Worm (Caenorhabditis elegans) whole organism, L4 larva: ENCODE data around the gene C30G12.1.
A peak's percentile ranks its signal among the peaks of the same experiment; 100 is the strongest.

Experiments used
- F37D6.2 ChIP-seq: sonication (generic microtip); optimal IDR thresholded peaks from 2 replicates; lab custom pipeline; 2016; ENCODE audit warnings: mild to moderate bottlenecking, missing genetic modification characterization, missing compliant biosample characterization
- R02D3.7 ChIP-seq: fragments of 150-350 bp; sonication (generic microtip); optimal IDR thresholded peaks from 3 replicates; lab custom pipeline; 2014; ENCODE audit warnings: missing biosample characterization, missing genetic modification characterization
- T26A8.4 ChIP-seq: fragments of 200-800 bp; sonication (Bioruptor generic); IDR thresholded peaks from 2 replicates; pipeline ENCODE4 v1.3.6; 2022; ENCODE audit warnings: missing genetic modification characterization, missing compliant biosample characterization
- Y105C5A.15 ChIP-seq: fragments of 200-800 bp; sonication (Bioruptor generic); IDR thresholded peaks from 2 replicates; pipeline ENCODE4 v1.3.6; 2022; ENCODE audit warnings: missing genetic modification characterization, missing compliant biosample characterization
- Y48G9A.11 ChIP-seq: fragments of 200-800 bp; sonication (Bioruptor generic); IDR thresholded peaks from 2 replicates; pipeline ENCODE4 v1.3.6; 2022; ENCODE audit warnings: missing genetic modification reagents, missing genetic modification characterization, missing compliant biosample characterization
- Y75B8A.6 ChIP-seq: fragments of 200-800 bp; sonication (Bioruptor generic); IDR thresholded peaks from 2 replicates; pipeline ENCODE4 v1.3.6; 2022; ENCODE audit warnings: missing genetic modification reagents, missing genetic modification characterization, missing compliant biosample characterization
- aly-2 ChIP-seq: sonication (generic microtip); optimal IDR thresholded peaks from 2 replicates; lab custom pipeline; 2018; ENCODE audit warnings: missing biosample characterization, missing genetic modification characterization
- ama-1 ChIP-seq: fragments of 150-350 bp; optimal IDR thresholded peaks from 2 replicates; lab custom pipeline; 2014; ENCODE audit warnings: inconsistent platforms, mixed read lengths
- arid-1 ChIP-seq: fragments of 200-800 bp; sonication (Bioruptor generic); conservative IDR thresholded peaks from 2 replicates; pipeline ENCODE4 v1.3.6; 2022; ENCODE audit warnings: missing genetic modification reagents, missing genetic modification characterization, missing compliant biosample characterization
- attf-4 ChIP-seq: sonication (generic microtip); optimal IDR thresholded peaks from 3 replicates; lab custom pipeline; 2017; ENCODE audit warnings: missing biosample characterization, missing genetic modification characterization
- ceh-32 ChIP-seq: sonication (generic microtip); optimal IDR thresholded peaks from 2 replicates; lab custom pipeline; 2016; ENCODE audit warnings: mild to moderate bottlenecking, missing genetic modification characterization, missing compliant biosample characterization; ENCODE audit not compliant: poor library complexity
- ceh-62 ChIP-seq: sonication (generic microtip); optimal IDR thresholded peaks from 2 replicates; lab custom pipeline; 2017; ENCODE audit warnings: missing biosample characterization, missing genetic modification characterization
- daf-12 ChIP-seq: fragments of 150-350 bp; optimal IDR thresholded peaks from 2 replicates; lab custom pipeline; 2014; ENCODE audit warnings: missing biosample characterization, missing genetic modification reagents, missing genetic modification characterization
- daf-19 ChIP-seq: fragments of 200-800 bp; sonication (Bioruptor generic); conservative IDR thresholded peaks from 2 replicates; pipeline ENCODE4 v1.3.6; 2022; ENCODE audit warnings: missing genetic modification characterization, missing compliant biosample characterization
- daf-8 ChIP-seq: fragments of 200-800 bp; sonication (Bioruptor generic); IDR thresholded peaks from 2 replicates; pipeline ENCODE4 v1.3.6; 2022; ENCODE audit warnings: missing genetic modification characterization, missing compliant biosample characterization
- dmd-8 ChIP-seq: fragments of 200-800 bp; sonication (Bioruptor generic); IDR thresholded peaks from 2 replicates; pipeline ENCODE4 v1.3.6; 2022; ENCODE audit warnings: missing genetic modification characterization, missing compliant biosample characterization
- dmd-9 ChIP-seq: fragments of 200-800 bp; sonication (Bioruptor generic); IDR thresholded peaks from 2 replicates; pipeline ENCODE4 v1.3.6; 2022; ENCODE audit warnings: missing genetic modification reagents, missing genetic modification characterization, missing compliant biosample characterization
- dpl-1 ChIP-seq: fragments of 150-350 bp; optimal IDR thresholded peaks from 2 replicates; lab custom pipeline; 2014; ENCODE audit warnings: missing biosample characterization, missing genetic modification reagents, missing genetic modification characterization
- duxl-1 ChIP-seq: sonication (generic microtip); optimal IDR thresholded peaks from 2 replicates; lab custom pipeline; 2016; ENCODE audit warnings: mild to moderate bottlenecking, missing genetic modification characterization, moderate library complexity, missing compliant biosample characterization; ENCODE audit not compliant: poor library complexity
- gei-8 ChIP-seq: fragments of 200-800 bp; sonication (Bioruptor generic); optimal IDR thresholded peaks from 2 replicates; lab custom pipeline; 2018; ENCODE audit warnings: mild to moderate bottlenecking, missing genetic modification characterization, missing compliant biosample characterization
- hlh-11 ChIP-seq: fragments of 200-800 bp; sonication (Bioruptor generic); optimal IDR thresholded peaks from 2 replicates; lab custom pipeline; 2018; ENCODE audit warnings: mild to moderate bottlenecking, missing genetic modification characterization, missing compliant biosample characterization
- hmg-1.1 ChIP-seq: fragments of 200-800 bp; sonication (Bioruptor generic); IDR thresholded peaks from 2 replicates; pipeline ENCODE4 v1.3.6; 2022; ENCODE audit warnings: missing genetic modification reagents, missing genetic modification characterization, missing compliant biosample characterization
- lim-7 ChIP-seq: fragments of 200-800 bp; sonication (Bioruptor generic); IDR thresholded peaks from 2 replicates; pipeline ENCODE4 v1.3.6; 2022; ENCODE audit warnings: missing genetic modification characterization, missing compliant biosample characterization
- lin-13 ChIP-seq: fragments of 150-350 bp; optimal IDR thresholded peaks from 2 replicates; lab custom pipeline; 2014; ENCODE audit warnings: missing biosample characterization, missing genetic modification reagents, missing genetic modification characterization
- lin-15B ChIP-seq: fragments of 150-350 bp; sonication (generic microtip); optimal IDR thresholded peaks from 3 replicates; lab custom pipeline; 2014; ENCODE audit warnings: missing biosample characterization, missing genetic modification characterization
- lin-39 ChIP-seq: fragments of 150-350 bp; optimal IDR thresholded peaks from 2 replicates; lab custom pipeline; 2014; ENCODE audit warnings: missing biosample characterization, missing genetic modification reagents, missing genetic modification characterization
- lir-3 ChIP-seq: sonication (generic microtip); optimal IDR thresholded peaks from 2 replicates; lab custom pipeline; 2016; ENCODE audit warnings: mild to moderate bottlenecking, missing genetic modification characterization, missing compliant biosample characterization
- lsy-2 ChIP-seq, 2 experiments: fragments of 150-350 bp in 1 of 2; sonication (generic microtip) in 1 of 2; optimal IDR thresholded peaks; 2 replicates each; lab custom pipeline; 2014 to 2017; ENCODE audit warnings: missing biosample characterization in 2 of 2, missing genetic modification characterization in 2 of 2
- mdl-1 ChIP-seq, 2 experiments: fragments of 150-350 bp in 1 of 2; sonication (generic microtip) in 1 of 2; optimal IDR thresholded peaks; 2 replicates each; lab custom pipeline; 2014 to 2017; ENCODE audit warnings: missing biosample characterization in 2 of 2, missing genetic modification characterization in 2 of 2
- mdt-29 ChIP-seq: fragments of 200-800 bp; sonication (Bioruptor generic); IDR thresholded peaks from 2 replicates; pipeline ENCODE4 v1.3.6; 2022; ENCODE audit warnings: missing genetic modification reagents, missing genetic modification characterization, missing compliant biosample characterization
- mes-2 ChIP-seq: sonication (generic microtip); optimal IDR thresholded peaks from 2 replicates; lab custom pipeline; 2016; ENCODE audit warnings: missing genotype, mild to moderate bottlenecking, missing genetic modification characterization, missing compliant biosample characterization; ENCODE audit not compliant: poor library complexity, severe bottlenecking
- mxl-2 ChIP-seq: fragments of 200-800 bp; sonication (Bioruptor generic); conservative IDR thresholded peaks from 2 replicates; pipeline ENCODE4 v1.3.6; 2022; ENCODE audit warnings: missing genetic modification reagents, missing genetic modification characterization, missing compliant biosample characterization
- nhr-10 ChIP-seq: fragments of 150-350 bp; optimal IDR thresholded peaks from 2 replicates; lab custom pipeline; 2014; ENCODE audit warnings: missing biosample characterization, missing genetic modification characterization
- nhr-102 ChIP-seq: sonication (generic microtip); optimal IDR thresholded peaks from 2 replicates; lab custom pipeline; 2016; ENCODE audit warnings: mild to moderate bottlenecking, missing genetic modification characterization, moderate library complexity, missing compliant biosample characterization
- nhr-111 ChIP-seq: fragments of 200-800 bp; sonication (Bioruptor generic); optimal IDR thresholded peaks from 2 replicates; lab custom pipeline; 2018; ENCODE audit warnings: mild to moderate bottlenecking, missing genetic modification characterization, missing compliant biosample characterization
- nhr-237 ChIP-seq: sonication (generic microtip); optimal IDR thresholded peaks from 2 replicates; lab custom pipeline; 2017; ENCODE audit warnings: missing biosample characterization, missing genetic modification characterization
- nhr-25 ChIP-seq: sonication (generic microtip); optimal IDR thresholded peaks from 2 replicates; lab custom pipeline; 2017; ENCODE audit warnings: missing genetic modification characterization, mild to moderate bottlenecking, missing compliant biosample characterization, antibody characterized with exemption, moderate library complexity, borderline replicate concordance; ENCODE audit not compliant: insufficient read depth
- nhr-41 ChIP-seq: fragments of 200-800 bp; sonication (Bioruptor generic); IDR thresholded peaks from 2 replicates; pipeline ENCODE4 v1.3.6; 2022; ENCODE audit warnings: missing genetic modification reagents, missing genetic modification characterization, missing compliant biosample characterization
- nhr-42 ChIP-seq: fragments of 200-800 bp; sonication (Bioruptor generic); IDR thresholded peaks from 2 replicates; pipeline ENCODE4 v1.3.6; 2022; ENCODE audit warnings: missing genetic modification characterization, missing compliant biosample characterization
- pha-4 ChIP-seq, 2 experiments: fragments of 150-350 bp in 1 of 2; fragments of 200-800 bp in 1 of 2; sonication (Bioruptor generic) in 1 of 2; IDR thresholded peaks in 1 of 2; optimal IDR thresholded peaks in 1 of 2; 2 replicates each; pipeline versions ENCODE4 v1.3.6 to Lab custom; 2014 to 2022; ENCODE audit warnings: missing genetic modification characterization in 2 of 2, missing genetic modification reagents in 2 of 2, missing biosample characterization in 1 of 2, missing compliant biosample characterization in 1 of 2
- pqm-1 ChIP-seq: sonication (generic microtip); optimal IDR thresholded peaks from 2 replicates; lab custom pipeline; 2017; ENCODE audit warnings: missing biosample characterization, missing genetic modification characterization
- sdz-12 ChIP-seq: fragments of 200-800 bp; sonication (Bioruptor generic); optimal IDR thresholded peaks from 2 replicates; lab custom pipeline; 2018; ENCODE audit warnings: mild to moderate bottlenecking, missing genetic modification characterization, missing compliant biosample characterization
- set-16 ChIP-seq: fragments of 200-800 bp; sonication (Bioruptor generic); IDR thresholded peaks from 2 replicates; pipeline ENCODE4 v1.3.6; 2022; ENCODE audit warnings: missing genetic modification reagents, missing genetic modification characterization, missing compliant biosample characterization
- skn-1 ChIP-seq: fragments of 150-350 bp; optimal IDR thresholded peaks from 2 replicates; lab custom pipeline; 2014; ENCODE audit warnings: missing biosample characterization, missing genetic modification characterization
- snpc-4 ChIP-seq: fragments of 150-350 bp; optimal IDR thresholded peaks from 2 replicates; lab custom pipeline; 2014; ENCODE audit warnings: missing biosample characterization, missing genetic modification characterization
- spr-1 ChIP-seq: sonication (generic microtip); optimal IDR thresholded peaks from 2 replicates; lab custom pipeline; 2016; ENCODE audit warnings: mild to moderate bottlenecking, missing genetic modification characterization, missing compliant biosample characterization
- tra-1 ChIP-seq: fragments of 200-800 bp; sonication (Bioruptor generic); IDR thresholded peaks from 2 replicates; pipeline ENCODE4 v1.3.6; 2022; ENCODE audit warnings: missing genetic modification reagents, missing genetic modification characterization, missing compliant biosample characterization
- unc-130 ChIP-seq: sonication (generic microtip); optimal IDR thresholded peaks from 2 replicates; lab custom pipeline; 2016; ENCODE audit warnings: missing genetic modification reagents, missing genetic modification characterization, missing compliant biosample characterization
- zip-11 ChIP-seq: fragments of 200-800 bp; sonication (Bioruptor generic); IDR thresholded peaks from 2 replicates; pipeline ENCODE4 v1.3.6; 2022; ENCODE audit warnings: missing genetic modification characterization, missing compliant biosample characterization
- zip-2 ChIP-seq: fragments of 150-350 bp; optimal IDR thresholded peaks from 2 replicates; lab custom pipeline; 2014; ENCODE audit warnings: missing biosample characterization, missing genetic modification characterization
- ztf-11 ChIP-seq: fragments of 150-350 bp; optimal IDR thresholded peaks from 2 replicates; lab custom pipeline; 2014; ENCODE audit warnings: missing biosample characterization, missing genetic modification characterization
- ztf-7 ChIP-seq: fragments of 150-350 bp; optimal IDR thresholded peaks from 2 replicates; lab custom pipeline; 2014; ENCODE audit warnings: missing biosample characterization, missing genetic modification characterization

C30G12.1 gene

ce11 chrII:7287709-7288108 lies 11.4 kb upstream of the C30G12.1 start (continued):
- TF ChIP-seq lin-15B (no peak), mdt-29 (GFP tag; lab: Robert Waterston, UW) (no peak), F37D6.2 (tag; lab: Kevin White, UChicago) (no peak), spr-1 (no peak), nhr-102 (tag; lab: Kevin White, UChicago) (peak; percentile 77), zip-2 (tag; lab: Kevin White, UChicago) (no peak), snpc-4 (tag; lab: Kevin White, UChicago) (no peak), sdz-12 (GFP tag; lab: Kevin White, UChicago) (no peak), gei-8 (GFP tag; lab: Kevin White, UChicago) (no peak), duxl-1 (tag; lab: Kevin White, UChicago) (no peak), lin-13 (no peak), nhr-10 (tag; lab: Kevin White, UChicago) (no peak), hlh-11 (tag; lab: Kevin White, UChicago) (peak; percentile 68), lim-7 (GFP tag; lab: Robert Waterston, UW) (no peak), Y105C5A.15 (GFP tag; lab: Robert Waterston, UW) (no peak), nhr-25 (tag; lab: Kevin White, UChicago) (peak; percentile 45), daf-19 (GFP tag; lab: Robert Waterston, UW) (no peak), T26A8.4 (GFP tag; lab: Robert Waterston, UW) (no peak), ama-1 (no peak), dmd-8 (GFP tag; lab: Robert Waterston, UW) (no peak), lir-3 (tag; lab: Kevin White, UChicago) (no peak), pha-4 (GFP tag; IDR thresholded peaks at IDR 0.05; lab: Robert Waterston, UW) (no peak), pha-4 (tag; optimal IDR thresholded peaks at IDR 0.05; lab: Kevin White, UChicago) (no peak), Y48G9A.11 (GFP tag; lab: Robert Waterston, UW) (no peak), ceh-32 (no peak), aly-2 (tag; lab: Kevin White, UChicago) (no peak), unc-130 (GFP tag; lab: Kevin White, UChicago) (no peak), daf-8 (GFP tag; lab: Robert Waterston, UW) (no peak), mes-2 (tag; lab: Kevin White, UChicago) (no peak), hmg-1.1 (GFP tag; lab: Robert Waterston, UW) (no peak), pqm-1 (tag; lab: Kevin White, UChicago) (no peak), mxl-2 (GFP tag; lab: Robert Waterston, UW) (no peak), lin-39 (tag; lab: Kevin White, UChicago) (no peak), daf-12 (tag; lab: Kevin White, UChicago) (no peak), attf-4 (tag; lab: Kevin White, UChicago) (no peak), lsy-2 (tag; optimal IDR thresholded peaks at IDR 0.05; lab: Kevin White, UChicago) (no peak), R02D3.7 (tag; lab: Kevin White, UChicago) (no peak), nhr-41 (no peak), dpl-1 (no peak), nhr-111 (GFP tag; lab: Kevin White, UChicago) (no peak), ceh-62 (tag; lab: Kevin White, UChicago) (no peak), zip-11 (GFP tag; lab: Robert Waterston, UW) (no peak), tra-1 (GFP tag; lab: Robert Waterston, UW) (peak; percentile 67; the same call in 1 of the 2 replicates), ztf-11 (tag; lab: Kevin White, UChicago) (no peak), ztf-7 (no peak), set-16 (GFP tag; lab: Robert Waterston, UW) (no peak), mdl-1 (tag; optimal IDR thresholded peaks at IDR 0.05; lab: Kevin White, UChicago) (peak in 1 of 2 experiments; percentile 88), Y75B8A.6 (GFP tag; lab: Robert Waterston, UW) (no peak), arid-1 (no peak), nhr-237 (tag; lab: Kevin White, UChicago) (no peak), dmd-9 (GFP tag; lab: Robert Waterston, UW) (no peak), nhr-42 (no peak), skn-1 (tag; lab: Kevin White, UChicago) (no peak)
